Worm (Caenorhabditis elegans) whole organism, L4 larva: ENCODE data around the gene srbc-60.

Source experiments
- F10B5.3 ChIP-seq: sonication (generic microtip); optimal IDR thresholded peaks from 2 replicates; lab custom pipeline; 2016; ENCODE audit warnings: mild to moderate bottlenecking, missing genetic modification characterization, missing compliant biosample characterization
- T20F7.1 ChIP-seq: fragments of 200-800 bp; sonication (Bioruptor generic); optimal IDR thresholded peaks from 2 replicates; lab custom pipeline; 2018; ENCODE audit warnings: mild to moderate bottlenecking, missing genetic modification characterization, missing compliant biosample characterization
- T26A8.4 ChIP-seq: fragments of 200-800 bp; sonication (Bioruptor generic); IDR thresholded peaks from 2 replicates; pipeline ENCODE4 v1.3.6; 2022; ENCODE audit warnings: missing genetic modification characterization, missing compliant biosample characterization
- Y105C5A.15 ChIP-seq: fragments of 200-800 bp; sonication (Bioruptor generic); IDR thresholded peaks from 2 replicates; pipeline ENCODE4 v1.3.6; 2022; ENCODE audit warnings: missing genetic modification characterization, missing compliant biosample characterization
- Y75B8A.6 ChIP-seq: fragments of 200-800 bp; sonication (Bioruptor generic); IDR thresholded peaks from 2 replicates; pipeline ENCODE4 v1.3.6; 2022; ENCODE audit warnings: missing genetic modification reagents, missing genetic modification characterization, missing compliant biosample characterization
- aly-2 ChIP-seq: sonication (generic microtip); optimal IDR thresholded peaks from 2 replicates; lab custom pipeline; 2018; ENCODE audit warnings: missing biosample characterization, missing genetic modification characterization
- attf-4 ChIP-seq: sonication (generic microtip); optimal IDR thresholded peaks from 3 replicates; lab custom pipeline; 2017; ENCODE audit warnings: missing biosample characterization, missing genetic modification characterization
- ces-1 ChIP-seq: fragments of 150-350 bp; sonication (generic microtip); optimal IDR thresholded peaks from 4 replicates; lab custom pipeline; 2014; ENCODE audit warnings: missing biosample characterization, missing genetic modification reagents, missing genetic modification characterization
- daf-16 ChIP-seq, 3 experiments: sonication (generic microtip); optimal IDR thresholded peaks; 2 replicates each; lab custom pipeline; 2016 to 2017; ENCODE audit warnings: missing genetic modification characterization in 3 of 3, missing genetic modification reagents in 3 of 3, mild to moderate bottlenecking in 2 of 3, missing compliant biosample characterization in 2 of 3, missing biosample characterization in 1 of 3, moderate library complexity in 1 of 3
- daf-19 ChIP-seq: fragments of 200-800 bp; sonication (Bioruptor generic); conservative IDR thresholded peaks from 2 replicates; pipeline ENCODE4 v1.3.6; 2022; ENCODE audit warnings: missing genetic modification characterization, missing compliant biosample characterization
- daf-8 ChIP-seq: fragments of 200-800 bp; sonication (Bioruptor generic); IDR thresholded peaks from 2 replicates; pipeline ENCODE4 v1.3.6; 2022; ENCODE audit warnings: missing genetic modification characterization, missing compliant biosample characterization
- dmd-6 ChIP-seq: fragments of 200-800 bp; sonication (Bioruptor generic); IDR thresholded peaks from 2 replicates; pipeline ENCODE4 v1.3.6; 2022; ENCODE audit warnings: missing genetic modification reagents, missing genetic modification characterization, missing compliant biosample characterization
- dmd-8 ChIP-seq: fragments of 200-800 bp; sonication (Bioruptor generic); IDR thresholded peaks from 2 replicates; pipeline ENCODE4 v1.3.6; 2022; ENCODE audit warnings: missing genetic modification characterization, missing compliant biosample characterization
- dmd-9 ChIP-seq: fragments of 200-800 bp; sonication (Bioruptor generic); IDR thresholded peaks from 2 replicates; pipeline ENCODE4 v1.3.6; 2022; ENCODE audit warnings: missing genetic modification reagents, missing genetic modification characterization, missing compliant biosample characterization
- dpl-1 ChIP-seq: fragments of 150-350 bp; optimal IDR thresholded peaks from 2 replicates; lab custom pipeline; 2014; ENCODE audit warnings: missing biosample characterization, missing genetic modification reagents, missing genetic modification characterization
- duxl-1 ChIP-seq: sonication (generic microtip); optimal IDR thresholded peaks from 2 replicates; lab custom pipeline; 2016; ENCODE audit warnings: mild to moderate bottlenecking, missing genetic modification characterization, moderate library complexity, missing compliant biosample characterization; ENCODE audit not compliant: poor library complexity
- egl-27 ChIP-seq: sonication (generic microtip); optimal IDR thresholded peaks from 3 replicates; lab custom pipeline; 2017; ENCODE audit warnings: missing biosample characterization, missing genetic modification reagents, missing genetic modification characterization
- fkh-10 ChIP-seq: fragments of 150-350 bp; optimal IDR thresholded peaks from 2 replicates; lab custom pipeline; 2014; ENCODE audit warnings: missing biosample characterization, missing genetic modification reagents, missing genetic modification characterization
- gei-8 ChIP-seq: fragments of 200-800 bp; sonication (Bioruptor generic); optimal IDR thresholded peaks from 2 replicates; lab custom pipeline; 2018; ENCODE audit warnings: mild to moderate bottlenecking, missing genetic modification characterization, missing compliant biosample characterization
- hlh-11 ChIP-seq: fragments of 200-800 bp; sonication (Bioruptor generic); optimal IDR thresholded peaks from 2 replicates; lab custom pipeline; 2018; ENCODE audit warnings: mild to moderate bottlenecking, missing genetic modification characterization, missing compliant biosample characterization
- jun-1 ChIP-seq: fragments of 150-350 bp; optimal IDR thresholded peaks from 2 replicates; lab custom pipeline; 2014; ENCODE audit warnings: missing biosample characterization, missing genetic modification reagents, missing genetic modification characterization
- lin-1 ChIP-seq: fragments of 200-800 bp; sonication (Bioruptor generic); IDR thresholded peaks from 2 replicates; pipeline ENCODE4 v1.3.6; 2022; ENCODE audit warnings: missing genetic modification reagents, missing genetic modification characterization, missing compliant biosample characterization
- lin-13 ChIP-seq: fragments of 150-350 bp; optimal IDR thresholded peaks from 2 replicates; lab custom pipeline; 2014; ENCODE audit warnings: missing biosample characterization, missing genetic modification reagents, missing genetic modification characterization
- lin-29 ChIP-seq: fragments of 200-800 bp; sonication (Bioruptor generic); IDR thresholded peaks from 2 replicates; pipeline ENCODE4 v1.3.6; 2022; ENCODE audit warnings: missing genetic modification reagents, missing genetic modification characterization, missing compliant biosample characterization
- lin-38 ChIP-seq: fragments of 200-800 bp; sonication (Bioruptor generic); IDR thresholded peaks from 2 replicates; pipeline ENCODE4 v1.3.6; 2022; ENCODE audit warnings: missing genetic modification reagents, missing genetic modification characterization, missing compliant biosample characterization
- lin-39 ChIP-seq: fragments of 150-350 bp; optimal IDR thresholded peaks from 2 replicates; lab custom pipeline; 2014; ENCODE audit warnings: missing biosample characterization, missing genetic modification reagents, missing genetic modification characterization
- lir-3 ChIP-seq: sonication (generic microtip); optimal IDR thresholded peaks from 2 replicates; lab custom pipeline; 2016; ENCODE audit warnings: mild to moderate bottlenecking, missing genetic modification characterization, missing compliant biosample characterization
- lsy-2 ChIP-seq, 2 experiments: fragments of 150-350 bp in 1 of 2; sonication (generic microtip) in 1 of 2; optimal IDR thresholded peaks; 2 replicates each; lab custom pipeline; 2014 to 2017; ENCODE audit warnings: missing biosample characterization in 2 of 2, missing genetic modification characterization in 2 of 2
- madf-5 ChIP-seq, 2 experiments: fragments of 200-800 bp; sonication (Bioruptor generic); IDR thresholded peaks; 2 replicates each; pipeline ENCODE4 v1.3.6; 2022; ENCODE audit warnings: missing compliant biosample characterization in 2 of 2, missing genetic modification characterization in 2 of 2
- madf-9 ChIP-seq: fragments of 200-800 bp; sonication (Bioruptor generic); conservative IDR thresholded peaks from 2 replicates; pipeline ENCODE4 v1.3.6; 2022; ENCODE audit warnings: missing genetic modification reagents, missing genetic modification characterization, missing compliant biosample characterization
- mdl-1 ChIP-seq, 2 experiments: fragments of 150-350 bp in 1 of 2; sonication (generic microtip) in 1 of 2; optimal IDR thresholded peaks; 2 replicates each; lab custom pipeline; 2014 to 2017; ENCODE audit warnings: missing biosample characterization in 2 of 2, missing genetic modification characterization in 2 of 2
- mep-1 ChIP-seq: fragments of 150-350 bp; sonication (generic microtip); optimal IDR thresholded peaks from 3 replicates; lab custom pipeline; 2014; ENCODE audit warnings: missing biosample characterization, missing genetic modification characterization
- nhr-10 ChIP-seq: fragments of 150-350 bp; optimal IDR thresholded peaks from 2 replicates; lab custom pipeline; 2014; ENCODE audit warnings: missing biosample characterization, missing genetic modification characterization
- nhr-25 ChIP-seq: sonication (generic microtip); optimal IDR thresholded peaks from 2 replicates; lab custom pipeline; 2017; ENCODE audit warnings: missing genetic modification characterization, mild to moderate bottlenecking, missing compliant biosample characterization, antibody characterized with exemption, moderate library complexity, borderline replicate concordance; ENCODE audit not compliant: insufficient read depth
- nhr-42 ChIP-seq: fragments of 200-800 bp; sonication (Bioruptor generic); IDR thresholded peaks from 2 replicates; pipeline ENCODE4 v1.3.6; 2022; ENCODE audit warnings: missing genetic modification characterization, missing compliant biosample characterization
- nhr-48 ChIP-seq: sonication (generic microtip); optimal IDR thresholded peaks from 2 replicates; lab custom pipeline; 2016; ENCODE audit warnings: mild to moderate bottlenecking, missing genetic modification characterization, missing compliant biosample characterization
- nhr-76 ChIP-seq: fragments of 150-350 bp; optimal IDR thresholded peaks from 2 replicates; lab custom pipeline; 2014; ENCODE audit warnings: missing biosample characterization, missing genetic modification characterization
- nhr-77 ChIP-seq: fragments of 150-350 bp; optimal IDR thresholded peaks from 2 replicates; lab custom pipeline; 2014; ENCODE audit warnings: missing biosample characterization, missing genetic modification characterization
- pha-4 ChIP-seq, 2 experiments: fragments of 150-350 bp in 1 of 2; fragments of 200-800 bp in 1 of 2; sonication (Bioruptor generic) in 1 of 2; IDR thresholded peaks in 1 of 2; optimal IDR thresholded peaks in 1 of 2; 2 replicates each; pipeline versions ENCODE4 v1.3.6 to Lab custom; 2014 to 2022; ENCODE audit warnings: missing genetic modification characterization in 2 of 2, missing genetic modification reagents in 2 of 2, missing biosample characterization in 1 of 2, missing compliant biosample characterization in 1 of 2
- pqm-1 ChIP-seq: sonication (generic microtip); optimal IDR thresholded peaks from 2 replicates; lab custom pipeline; 2017; ENCODE audit warnings: missing biosample characterization, missing genetic modification characterization
- skn-1 ChIP-seq: fragments of 150-350 bp; optimal IDR thresholded peaks from 2 replicates; lab custom pipeline; 2014; ENCODE audit warnings: missing biosample characterization, missing genetic modification characterization
- snpc-4 ChIP-seq: fragments of 150-350 bp; optimal IDR thresholded peaks from 2 replicates; lab custom pipeline; 2014; ENCODE audit warnings: missing biosample characterization, missing genetic modification characterization
- spr-1 ChIP-seq: sonication (generic microtip); optimal IDR thresholded peaks from 2 replicates; lab custom pipeline; 2016; ENCODE audit warnings: mild to moderate bottlenecking, missing genetic modification characterization, missing compliant biosample characterization
- tra-1 ChIP-seq: fragments of 200-800 bp; sonication (Bioruptor generic); IDR thresholded peaks from 2 replicates; pipeline ENCODE4 v1.3.6; 2022; ENCODE audit warnings: missing genetic modification reagents, missing genetic modification characterization, missing compliant biosample characterization
- unc-130 ChIP-seq: sonication (generic microtip); optimal IDR thresholded peaks from 2 replicates; lab custom pipeline; 2016; ENCODE audit warnings: missing genetic modification reagents, missing genetic modification characterization, missing compliant biosample characterization
- vab-7 ChIP-seq: fragments of 200-800 bp; sonication (Bioruptor generic); IDR thresholded peaks from 2 replicates; pipeline ENCODE4 v1.3.6; 2022; ENCODE audit warnings: missing genetic modification reagents, missing genetic modification characterization, missing compliant biosample characterization
- zip-11 ChIP-seq: fragments of 200-800 bp; sonication (Bioruptor generic); IDR thresholded peaks from 2 replicates; pipeline ENCODE4 v1.3.6; 2022; ENCODE audit warnings: missing genetic modification characterization, missing compliant biosample characterization
- zip-2 ChIP-seq: fragments of 150-350 bp; optimal IDR thresholded peaks from 2 replicates; lab custom pipeline; 2014; ENCODE audit warnings: missing biosample characterization, missing genetic modification characterization
- ztf-11 ChIP-seq: fragments of 150-350 bp; optimal IDR thresholded peaks from 2 replicates; lab custom pipeline; 2014; ENCODE audit warnings: missing biosample characterization, missing genetic modification characterization
- ztf-7 ChIP-seq: fragments of 150-350 bp; optimal IDR thresholded peaks from 2 replicates; lab custom pipeline; 2014; ENCODE audit warnings: missing biosample characterization, missing genetic modification characterization

srbc-60 gene

ce11 chrV:774875-775359 is 5.2 kb upstream of the srbc-60 start, which contains the start of gene srbc-58 (continued):
- no peak for TF ChIP-seq lin-1 (GFP tag; lab: Robert Waterston, UW)
- peak; percentile 6 for TF ChIP-seq unc-130 (GFP tag; lab: Kevin White, UChicago)
- TF ChIP-seq vab-7 (GFP tag; lab: Robert Waterston, UW) = no peak
- peak in 1 of 2 experiments; percentile 52 for TF ChIP-seq lsy-2 (tag; optimal IDR thresholded peaks at IDR 0.05; lab: Kevin White, UChicago)
- no peak for TF ChIP-seq lin-29 (GFP tag; lab: Robert Waterston, UW)
- TF ChIP-seq dmd-6 (GFP tag; lab: Robert Waterston, UW) = no peak
- no peak for TF ChIP-seq duxl-1 (tag; lab: Kevin White, UChicago)
- TF ChIP-seq daf-19 (GFP tag; lab: Robert Waterston, UW) = no peak
- TF ChIP-seq T20F7.1 (GFP tag; lab: Kevin White, UChicago) = no peak
- no peak for TF ChIP-seq nhr-76
- peak; percentile 87 for TF ChIP-seq lin-38
- no peak for TF ChIP-seq dpl-1 (GFP tag; lab: Kevin White, UChicago)
- TF ChIP-seq mdl-1 (tag; optimal IDR thresholded peaks at IDR 0.05; lab: Kevin White, UChicago) = no peak
- no peak for TF ChIP-seq fkh-10 (GFP tag; lab: Kevin White, UChicago)
- TF ChIP-seq madf-9 (GFP tag; lab: Robert Waterston, UW) = no peak
- TF ChIP-seq Y105C5A.15 = no peak
- no peak for TF ChIP-seq tra-1 (GFP tag; lab: Robert Waterston, UW)
- no peak for TF ChIP-seq nhr-48 (tag; lab: Kevin White, UChicago)
- no peak for TF ChIP-seq Y75B8A.6 (GFP tag; lab: Robert Waterston, UW)
- no peak for TF ChIP-seq lin-13 (GFP tag; lab: Kevin White, UChicago)
- TF ChIP-seq ztf-11 (tag; lab: Kevin White, UChicago) = no peak
- no peak for TF ChIP-seq lin-39 (tag; lab: Kevin White, UChicago)
- no peak for TF ChIP-seq madf-5 (GFP tag; IDR thresholded peaks at IDR 0.05; lab: Robert Waterston, UW)
- TF ChIP-seq attf-4 = no peak
- no peak for TF ChIP-seq zip-2

ce11 chrV:777285-777684 is 2.8 kb upstream of the srbc-60 start, which contains the start of gene R09E12.9:
TSS of gene R09E12.9 (plus strand) at chrV:777600.
- TF ChIP-seq ztf-7 (tag; lab: Kevin White, UChicago) = no peak
- no peak for TF ChIP-seq aly-2 (tag; lab: Kevin White, UChicago)
- no peak for TF ChIP-seq T26A8.4 (GFP tag; lab: Robert Waterston, UW)
- TF ChIP-seq fkh-10 (GFP tag; lab: Kevin White, UChicago) = no peak
- TF ChIP-seq dpl-1 (GFP tag; lab: Kevin White, UChicago) = peak; percentile 3
- no peak for TF ChIP-seq nhr-25 (tag; lab: Kevin White, UChicago)
- TF ChIP-seq pqm-1 (tag; lab: Kevin White, UChicago) = no peak
- no peak for TF ChIP-seq daf-16 (GFP tag; optimal IDR thresholded peaks at IDR 0.05; lab: Kevin White, UChicago)
- no peak for TF ChIP-seq daf-16 (tag; optimal IDR thresholded peaks at IDR 0.05; lab: Kevin White, UChicago)
- TF ChIP-seq unc-130 (GFP tag; lab: Kevin White, UChicago) = no peak
- TF ChIP-seq dmd-8 (GFP tag; lab: Robert Waterston, UW) = no peak
- TF ChIP-seq pha-4 (GFP tag; IDR thresholded peaks at IDR 0.05; lab: Robert Waterston, UW) = no peak
- TF ChIP-seq pha-4 (tag; optimal IDR thresholded peaks at IDR 0.05; lab: Kevin White, UChicago) = no peak
- no peak for TF ChIP-seq snpc-4 (tag; lab: Kevin White, UChicago)
- TF ChIP-seq ces-1 = no peak
- TF ChIP-seq gei-8 (GFP tag; lab: Kevin White, UChicago) = no peak
- no peak for TF ChIP-seq mep-1 (tag; lab: Kevin White, UChicago)
- TF ChIP-seq hlh-11 = no peak
- no peak for TF ChIP-seq nhr-48 (tag; lab: Kevin White, UChicago)
- no peak for TF ChIP-seq nhr-10
- no peak for TF ChIP-seq F10B5.3 (tag; lab: Kevin White, UChicago)
- no peak for TF ChIP-seq lir-3 (tag; lab: Kevin White, UChicago)
- TF ChIP-seq dmd-9 (GFP tag; lab: Robert Waterston, UW) = no peak
- TF ChIP-seq egl-27 (tag; lab: Kevin White, UChicago) = no peak
- no peak for TF ChIP-seq jun-1 (tag; lab: Kevin White, UChicago)
- no peak for TF ChIP-seq spr-1 (tag; lab: Kevin White, UChicago)
- no peak for TF ChIP-seq lin-1 (GFP tag; lab: Robert Waterston, UW)
- no peak for TF ChIP-seq zip-11 (GFP tag; lab: Robert Waterston, UW)
- TF ChIP-seq nhr-42 (GFP tag; lab: Robert Waterston, UW) = peak; percentile 95
- TF ChIP-seq lin-13 (GFP tag; lab: Kevin White, UChicago) = no peak
- TF ChIP-seq skn-1 (tag; lab: Kevin White, UChicago) = no peak
- TF ChIP-seq daf-8 (GFP tag; lab: Robert Waterston, UW) = no peak
- peak; percentile 100 for TF ChIP-seq nhr-77 (tag; lab: Kevin White, UChicago)
